Worm (Caenorhabditis elegans) whole organism, L3 larva: ENCODE measurements around the gene ogt-1.

Experiments used
- R02D3.7 ChIP-seq: fragments of 150-350 bp; optimal IDR thresholded peaks from 2 replicates; lab custom pipeline; 2014; ENCODE audit warnings: missing biosample characterization, missing genetic modification characterization
- ZK546.5 ChIP-seq: sonication (generic microtip); optimal IDR thresholded peaks from 2 replicates; lab custom pipeline; 2017; ENCODE audit warnings: missing biosample characterization, missing genetic modification characterization
- aly-2 ChIP-seq: fragments of 150-350 bp; optimal IDR thresholded peaks from 2 replicates; lab custom pipeline; 2014; ENCODE audit warnings: missing biosample characterization, missing genetic modification characterization
- ama-1 ChIP-seq: fragments of 150-350 bp; optimal IDR thresholded peaks from 2 replicates; lab custom pipeline; 2018
- ceh-16 ChIP-seq: sonication (generic microtip); optimal IDR thresholded peaks from 2 replicates; lab custom pipeline; 2017; ENCODE audit warnings: missing biosample characterization, missing genetic modification characterization
- ceh-28 ChIP-seq: fragments of 150-350 bp; optimal IDR thresholded peaks from 2 replicates; lab custom pipeline; 2014; ENCODE audit warnings: missing biosample characterization, missing genetic modification reagents, missing genetic modification characterization
- ceh-82 ChIP-seq: fragments of 150-350 bp; optimal IDR thresholded peaks from 2 replicates; lab custom pipeline; 2014; ENCODE audit warnings: missing biosample characterization, missing genetic modification characterization
- ceh-9 ChIP-seq: sonication (generic microtip); optimal IDR thresholded peaks from 2 replicates; lab custom pipeline; 2018; ENCODE audit warnings: missing biosample characterization, missing genetic modification characterization
- daf-12 ChIP-seq: fragments of 150-350 bp; optimal IDR thresholded peaks from 2 replicates; lab custom pipeline; 2014; ENCODE audit warnings: missing biosample characterization, missing genetic modification reagents, missing genetic modification characterization
- egl-27 ChIP-seq: sonication (generic microtip); optimal IDR thresholded peaks from 4 replicates; lab custom pipeline; 2017; ENCODE audit warnings: missing biosample characterization, missing genetic modification reagents, missing genetic modification characterization
- egl-5 ChIP-seq: fragments of 150-350 bp; optimal IDR thresholded peaks from 2 replicates; lab custom pipeline; 2017; ENCODE audit warnings: missing biosample characterization, missing genetic modification reagents, missing genetic modification characterization, inconsistent platforms
- elt-1 ChIP-seq: fragments of 150-350 bp; optimal IDR thresholded peaks from 2 replicates; lab custom pipeline; 2014; ENCODE audit warnings: missing biosample characterization, missing genetic modification characterization
- elt-2 ChIP-seq: sonication (generic microtip); optimal IDR thresholded peaks from 2 replicates; lab custom pipeline; 2016; ENCODE audit warnings: missing genetic modification reagents, mild to moderate bottlenecking, missing genetic modification characterization, missing compliant biosample characterization
- elt-3 ChIP-seq, 3 experiments: fragments of 150-350 bp in 1 of 3; sonication (generic microtip) in 2 of 3; optimal IDR thresholded peaks; 2 replicates in 2 of 3; 4 replicates in 1 of 3; lab custom pipeline; 2014 to 2017; ENCODE audit warnings: missing biosample characterization in 3 of 3, missing genetic modification characterization in 3 of 3
- eor-1 ChIP-seq, 2 experiments: fragments of 150-350 bp; optimal IDR thresholded peaks; 2 replicates each; lab custom pipeline; 2014 to 2018; ENCODE audit warnings: missing biosample characterization in 2 of 2, missing genetic modification characterization in 2 of 2
- fkh-10 ChIP-seq: sonication (generic microtip); optimal IDR thresholded peaks from 2 replicates; lab custom pipeline; 2017; ENCODE audit warnings: missing biosample characterization, missing genetic modification reagents, missing genetic modification characterization
- fkh-2 ChIP-seq: fragments of 150-350 bp; optimal IDR thresholded peaks from 2 replicates; lab custom pipeline; 2014; ENCODE audit warnings: missing biosample characterization, missing genetic modification reagents, missing genetic modification characterization
- fos-1 ChIP-seq: fragments of 150-350 bp; optimal IDR thresholded peaks from 2 replicates; lab custom pipeline; 2014; ENCODE audit warnings: missing biosample characterization, missing genetic modification characterization
- hmg-11 ChIP-seq: sonication (generic microtip); optimal IDR thresholded peaks from 2 replicates; lab custom pipeline; 2016; ENCODE audit warnings: missing genetic modification characterization, missing compliant biosample characterization
- jun-1 ChIP-seq: fragments of 150-350 bp; optimal IDR thresholded peaks from 2 replicates; lab custom pipeline; 2014; ENCODE audit warnings: missing biosample characterization, missing genetic modification reagents, missing genetic modification characterization
- lin-15B ChIP-seq: fragments of 150-350 bp; optimal IDR thresholded peaks from 2 replicates; lab custom pipeline; 2014; ENCODE audit warnings: missing biosample characterization, missing genetic modification characterization
- lin-39 ChIP-seq: fragments of 150-350 bp; optimal IDR thresholded peaks from 2 replicates; lab custom pipeline; 2018; ENCODE audit warnings: missing biosample characterization, missing genetic modification reagents, missing genetic modification characterization
- lsy-12 ChIP-seq: sonication (generic microtip); optimal IDR thresholded peaks from 2 replicates; lab custom pipeline; 2016; ENCODE audit warnings: mild to moderate bottlenecking, missing genetic modification characterization, missing compliant biosample characterization
- mdl-1 ChIP-seq: fragments of 150-350 bp; optimal IDR thresholded peaks from 2 replicates; lab custom pipeline; 2014; ENCODE audit warnings: missing biosample characterization, missing genetic modification characterization
- mml-1 ChIP-seq: fragments of 150-350 bp; sonication (generic microtip); optimal IDR thresholded peaks from 3 replicates; lab custom pipeline; 2014; ENCODE audit warnings: missing biosample characterization, missing genetic modification characterization
- nfya-1 ChIP-seq: sonication (generic microtip); optimal IDR thresholded peaks from 2 replicates; lab custom pipeline; 2017; ENCODE audit warnings: missing genetic modification characterization, mild to moderate bottlenecking, missing compliant biosample characterization, antibody characterized with exemption, moderate library complexity; ENCODE audit not compliant: insufficient read depth
- nhr-11 ChIP-seq: fragments of 150-350 bp; optimal IDR thresholded peaks from 2 replicates; lab custom pipeline; 2014; ENCODE audit warnings: missing biosample characterization, missing genetic modification characterization
- nhr-12 ChIP-seq: fragments of 150-350 bp; optimal IDR thresholded peaks from 2 replicates; lab custom pipeline; 2014; ENCODE audit warnings: missing biosample characterization, missing genetic modification characterization
- nhr-23 ChIP-seq: fragments of 150-350 bp; optimal IDR thresholded peaks from 2 replicates; lab custom pipeline; 2014; ENCODE audit warnings: missing biosample characterization, missing genetic modification reagents, missing genetic modification characterization
- nhr-237 ChIP-seq: fragments of 150-350 bp; optimal IDR thresholded peaks from 2 replicates; lab custom pipeline; 2014; ENCODE audit warnings: missing biosample characterization, missing genetic modification characterization
- nhr-25 ChIP-seq: sonication (generic microtip); optimal IDR thresholded peaks from 2 replicates; lab custom pipeline; 2017; ENCODE audit warnings: missing biosample characterization, missing genetic modification characterization
- nhr-28 ChIP-seq: fragments of 150-350 bp; optimal IDR thresholded peaks from 2 replicates; lab custom pipeline; 2014; ENCODE audit warnings: missing biosample characterization, missing genetic modification characterization
- nhr-43 ChIP-seq: sonication (generic microtip); optimal IDR thresholded peaks from 2 replicates; lab custom pipeline; 2016; ENCODE audit warnings: mild to moderate bottlenecking, missing genetic modification characterization, missing compliant biosample characterization; ENCODE audit not compliant: poor library complexity, severe bottlenecking
- nhr-67 ChIP-seq: fragments of 150-350 bp; optimal IDR thresholded peaks from 2 replicates; lab custom pipeline; 2014; ENCODE audit warnings: missing biosample characterization, missing genetic modification characterization
- nhr-76 ChIP-seq: fragments of 150-350 bp; sonication (generic microtip); optimal IDR thresholded peaks from 5 replicates; lab custom pipeline; 2014; ENCODE audit warnings: missing biosample characterization, missing genetic modification characterization
- nhr-77 ChIP-seq: fragments of 150-350 bp; optimal IDR thresholded peaks from 2 replicates; lab custom pipeline; 2014; ENCODE audit warnings: missing biosample characterization, missing genetic modification characterization
- pha-4 ChIP-seq: fragments of 150-350 bp; optimal IDR thresholded peaks from 2 replicates; lab custom pipeline; 2014; ENCODE audit warnings: missing biosample characterization, missing genetic modification reagents, missing genetic modification characterization
- pqm-1 ChIP-seq: fragments of 150-350 bp; optimal IDR thresholded peaks from 2 replicates; lab custom pipeline; 2017; ENCODE audit warnings: missing biosample characterization, missing genetic modification characterization, inconsistent platforms
- sea-2 ChIP-seq: fragments of 150-350 bp; sonication (generic microtip); optimal IDR thresholded peaks from 4 replicates; lab custom pipeline; 2014; ENCODE audit warnings: missing biosample characterization, missing genetic modification reagents, missing genetic modification characterization
- skn-1 ChIP-seq: fragments of 150-350 bp; optimal IDR thresholded peaks from 2 replicates; lab custom pipeline; 2014; ENCODE audit warnings: missing biosample characterization, missing genetic modification characterization
- snpc-4 ChIP-seq: fragments of 150-350 bp; optimal IDR thresholded peaks from 2 replicates; lab custom pipeline; 2014; ENCODE audit warnings: missing biosample characterization, missing genetic modification characterization
- tbx-2 ChIP-seq: sonication (generic microtip); optimal IDR thresholded peaks from 2 replicates; lab custom pipeline; 2016; ENCODE audit warnings: mild to moderate bottlenecking, missing genetic modification characterization, missing compliant biosample characterization
- unc-39 ChIP-seq: sonication (generic microtip); optimal IDR thresholded peaks from 4 replicates; lab custom pipeline; 2017; ENCODE audit warnings: missing biosample characterization, missing genetic modification characterization
- unc-62 ChIP-seq: fragments of 150-350 bp; sonication (generic microtip); optimal IDR thresholded peaks from 4 replicates; lab custom pipeline; 2014; ENCODE audit warnings: missing biosample characterization, missing genetic modification reagents, missing genetic modification characterization
- zag-1 ChIP-seq: fragments of 150-350 bp; optimal IDR thresholded peaks from 2 replicates; lab custom pipeline; 2014; ENCODE audit warnings: missing biosample characterization, missing genetic modification characterization
- ztf-11 ChIP-seq: fragments of 150-350 bp; optimal IDR thresholded peaks from 2 replicates; lab custom pipeline; 2014; ENCODE audit warnings: missing biosample characterization, missing genetic modification characterization
- ztf-4 ChIP-seq: fragments of 150-350 bp; optimal IDR thresholded peaks from 2 replicates; lab custom pipeline; 2014; ENCODE audit warnings: missing biosample characterization, missing genetic modification characterization

Gene ogt-1

DNA sequence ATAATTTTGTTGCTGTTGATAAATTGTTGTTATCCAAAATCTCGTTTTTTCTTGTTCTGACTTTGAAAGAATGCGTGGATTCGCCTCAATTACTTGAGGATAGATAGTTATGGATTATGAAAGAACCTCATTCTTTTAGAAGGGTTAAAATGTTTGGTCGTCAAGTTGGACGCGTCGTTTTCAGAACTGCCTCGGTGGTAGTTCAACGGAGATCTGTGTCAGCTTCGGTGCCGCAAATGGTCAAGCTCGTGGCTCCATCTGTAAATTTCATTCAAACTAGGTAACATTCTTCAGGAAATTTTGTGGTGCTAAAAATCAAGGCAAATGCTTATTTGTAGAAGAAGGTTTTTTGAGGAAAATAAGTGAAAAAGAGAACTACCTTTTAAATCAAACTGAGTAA is 27.0 kb upstream of the ogt-1 start, which contains the start of gene ndab-2:
TSS of gene ndab-2 (plus strand) at position 140 of the 400 bp plus-strand sequence.
- peak; percentile 66 for TF ChIP-seq ama-1
- TF ChIP-seq R02D3.7 (tag; lab: Kevin White, UChicago) = no peak

ce11 chrIII:7179538-7180301 is 26.1 kb upstream of the ogt-1 start, which contains the start of the genes rps-14 and rpl-36:
rps-14 (minus strand) TSS chrIII:7179588.
rpl-36 (plus strand) TSS chrIII:7180251.
- TF ChIP-seq pqm-1 (tag; lab: Kevin White, UChicago) = peak; percentile 78
- TF ChIP-seq elt-3 (tag; optimal IDR thresholded peaks at IDR 0.05; lab: Kevin White, UChicago) = no peak
- TF ChIP-seq sea-2 (GFP tag; lab: Kevin White, UChicago) = no peak
- no peak for TF ChIP-seq unc-62 (GFP tag; lab: Kevin White, UChicago)
- peak; percentile 90 for TF ChIP-seq skn-1
- no peak for TF ChIP-seq nhr-28 (tag; lab: Kevin White, UChicago)
- peak; percentile 81 for TF ChIP-seq egl-27
- TF ChIP-seq nhr-11 (tag; lab: Kevin White, UChicago) = peak; percentile 61
- no peak for TF ChIP-seq nhr-77 (tag; lab: Kevin White, UChicago)
- TF ChIP-seq nhr-25 (tag; lab: Kevin White, UChicago) = peak; percentile 95
- peak; percentile 85 for TF ChIP-seq ama-1
- TF ChIP-seq unc-39 (tag; lab: Kevin White, UChicago) = no peak
- TF ChIP-seq hmg-11 (tag; lab: Kevin White, UChicago) = peak; percentile 67
- no peak for TF ChIP-seq ztf-11 (tag; lab: Kevin White, UChicago)
- no peak for TF ChIP-seq ceh-16
- no peak for TF ChIP-seq aly-2
- TF ChIP-seq egl-5 (tag; lab: Kevin White, UChicago) = peak; percentile 78
- TF ChIP-seq nhr-23 (tag; lab: Kevin White, UChicago) = peak; percentile 94
- peak; percentile 91 for TF ChIP-seq lsy-12 (tag; lab: Kevin White, UChicago)
- TF ChIP-seq nhr-237 = no peak
- TF ChIP-seq ztf-4 (tag; lab: Kevin White, UChicago) = peak; percentile 62
- peak; percentile 72 for TF ChIP-seq jun-1
- TF ChIP-seq ceh-82 (tag; lab: Kevin White, UChicago) = no peak
- peak; percentile 30 for TF ChIP-seq tbx-2 (tag; lab: Kevin White, UChicago)
- peak; percentile 96 for TF ChIP-seq nfya-1 (tag; lab: Kevin White, UChicago)
- no peak for TF ChIP-seq ceh-9 (tag; lab: Kevin White, UChicago)
- peak; percentile 65 for TF ChIP-seq snpc-4 (tag; lab: Kevin White, UChicago)
- peak; percentile 84 for TF ChIP-seq R02D3.7 (tag; lab: Kevin White, UChicago)
- peak; percentile 8 for TF ChIP-seq nhr-76 (tag; lab: Kevin White, UChicago)
- no peak for TF ChIP-seq fkh-2
- no peak for TF ChIP-seq mml-1 (tag; lab: Kevin White, UChicago)
- no peak for TF ChIP-seq nhr-12
- TF ChIP-seq ZK546.5 (tag; lab: Kevin White, UChicago) = peak; percentile 74
- peak; percentile 33 for TF ChIP-seq elt-1 (tag; lab: Kevin White, UChicago)
- TF ChIP-seq lin-15B (tag; lab: Kevin White, UChicago) = peak; percentile 96
- TF ChIP-seq mdl-1 (tag; lab: Kevin White, UChicago) = no peak
- TF ChIP-seq ceh-28 (tag; lab: Kevin White, UChicago) = peak; percentile 40
- peak; percentile 96 for TF ChIP-seq pha-4
- TF ChIP-seq elt-2 (tag; lab: Kevin White, UChicago) = peak; percentile 61
- TF ChIP-seq fos-1 = no peak
- TF ChIP-seq fkh-10 (GFP tag; lab: Kevin White, UChicago) = peak; percentile 61
- TF ChIP-seq nhr-43 (tag; lab: Kevin White, UChicago) = peak; percentile 68
- TF ChIP-seq nhr-67 (tag; lab: Kevin White, UChicago) = no peak
- TF ChIP-seq daf-12 (tag; lab: Kevin White, UChicago) = no peak
- TF ChIP-seq eor-1 (tag; optimal IDR thresholded peaks at IDR 0.05; lab: Kevin White, UChicago) = no peak
- no peak for TF ChIP-seq zag-1 (tag; lab: Kevin White, UChicago)
- peak; percentile 93 for TF ChIP-seq lin-39 (tag; lab: Kevin White, UChicago)
